Worm (Caenorhabditis elegans): ENCODE data around the gene lgc-23.

DNA sequence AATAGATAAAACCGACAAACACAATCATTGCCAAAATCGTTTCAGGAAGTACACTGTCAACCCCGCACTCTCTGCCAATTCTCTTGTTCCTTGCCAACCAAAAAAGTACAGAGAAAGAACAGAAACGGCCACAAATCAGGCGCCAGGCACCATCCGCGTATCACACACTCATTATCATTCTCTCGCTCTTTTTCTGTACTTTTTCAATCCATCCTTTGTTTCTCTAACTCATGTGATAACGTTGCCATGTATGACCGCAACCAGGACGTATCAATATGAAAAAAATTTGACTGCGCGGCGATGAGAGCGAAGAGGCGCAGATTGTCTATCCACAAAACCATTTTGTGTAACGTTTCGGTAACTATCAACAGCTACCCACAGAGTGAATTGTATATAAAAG is 39.6 kb downstream of the lgc-23 start, which contains the start of gene col-181:
- TF ChIP-seq fos-1 (tag; optimal IDR thresholded peaks at IDR 0.05) (no peak), fkh-10 (GFP tag; optimal IDR thresholded peaks at IDR 0.05) (no peak), duxl-1 (tag; optimal IDR thresholded peaks at IDR 0.05; ENCODE audit: poor library complexity) (no peak), R02D3.7 (tag; optimal IDR thresholded peaks at IDR 0.05) (no peak), dpl-1 (GFP tag; optimal IDR thresholded peaks at IDR 0.05) (no peak)

Measured in whole organism, L4 larva.